Worm (Caenorhabditis elegans): ENCODE measurements around the gene nhr-262.

- no peak for TF ChIP-seq dox-1 (GFP tag; IDR thresholded peaks at IDR 0.05)
- no peak for TF ChIP-seq unc-62 (GFP tag; optimal IDR thresholded peaks at IDR 0.05)
- TF ChIP-seq mxl-1 (tag; optimal IDR thresholded peaks at IDR 0.05) = no peak
Measured at ce11 chrV:16951504-16951903, 46.8 kb downstream of the nhr-262 start, which contains the start of gene clec-238.
